Worm (Caenorhabditis elegans): ENCODE results near the gene F17C11.13.

F17C11.13 gene

ce11 chrV:10925658-10926057, 30.1 kb upstream of the F17C11.13 start:
- TF ChIP-seq daf-12 (tag; optimal IDR thresholded peaks at IDR 0.05), result no peak
- TF ChIP-seq rbr-2 (tag; optimal IDR thresholded peaks at IDR 0.05), result no peak
- no peak for TF ChIP-seq Y105C5A.15 (GFP tag; IDR thresholded peaks at IDR 0.05)
- no peak for TF ChIP-seq F10B5.3 (tag; optimal IDR thresholded peaks at IDR 0.05)
- no peak for TF ChIP-seq lin-39 (tag; optimal IDR thresholded peaks at IDR 0.05)
- no peak for TF ChIP-seq nhr-76 (tag; optimal IDR thresholded peaks at IDR 0.05)
- no peak for TF ChIP-seq zip-11 (GFP tag; IDR thresholded peaks at IDR 0.05)
- TF ChIP-seq nhr-11 (tag; optimal IDR thresholded peaks at IDR 0.05), result no peak
- no peak for TF ChIP-seq egl-43 (GFP tag; IDR thresholded peaks at IDR 0.05)
- TF ChIP-seq ceh-20 (GFP tag; IDR thresholded peaks at IDR 0.05), result no peak
- TF ChIP-seq lin-38 (GFP tag; IDR thresholded peaks at IDR 0.05), result no peak
- no peak for TF ChIP-seq dmd-8 (GFP tag; IDR thresholded peaks at IDR 0.05)
- no peak for TF ChIP-seq dpl-1 (GFP tag; optimal IDR thresholded peaks at IDR 0.05)
- no peak for TF ChIP-seq jun-1 (tag; optimal IDR thresholded peaks at IDR 0.05)
- TF ChIP-seq F37D6.2 (tag; optimal IDR thresholded peaks at IDR 0.05), result no peak

- no peak for TF ChIP-seq mdt-29 (GFP tag; IDR thresholded peaks at IDR 0.05)
- TF ChIP-seq mep-1 (tag; optimal IDR thresholded peaks at IDR 0.05), result no peak
- TF ChIP-seq snpc-1.2 (GFP tag; IDR thresholded peaks at IDR 0.05), result no peak
- TF ChIP-seq daf-12 (tag; optimal IDR thresholded peaks at IDR 0.05), result no peak
- no peak for TF ChIP-seq set-16 (GFP tag; IDR thresholded peaks at IDR 0.05)
- TF ChIP-seq egl-43 (GFP tag; IDR thresholded peaks at IDR 0.05), result no peak
- no peak for TF ChIP-seq nhr-28 (tag; optimal IDR thresholded peaks at IDR 0.05)
- no peak for TF ChIP-seq unc-39 (tag; optimal IDR thresholded peaks at IDR 0.05)
- no peak for TF ChIP-seq jun-1 (tag; optimal IDR thresholded peaks at IDR 0.05)
These were observed 26.2 kb upstream of the F17C11.13 start, which contains the start of gene F58B4.3 for ce11 chrV:10929511-10929910. Gene F58B4.3, plus strand, starts transcription at chrV:10929811.

ce11 chrV:10931189-10931588, 24.5 kb upstream of the F17C11.13 start, which contains the start of gene scvp-1:
Gene scvp-1, minus strand, starts transcription at chrV:10931289.
- TF ChIP-seq F26F4.8 (GFP tag; conservative IDR thresholded peaks at IDR 0.05), result no peak
- TF ChIP-seq lim-7 (GFP tag; IDR thresholded peaks at IDR 0.05), result no peak
- TF ChIP-seq arid-1 (GFP tag; conservative IDR thresholded peaks at IDR 0.05), result no peak
- TF ChIP-seq F49E8.2 (tag; optimal IDR thresholded peaks at IDR 0.05; ENCODE audit: borderline replicate concordance), result no peak
- TF ChIP-seq mep-1 (tag; optimal IDR thresholded peaks at IDR 0.05), result no peak
- no peak for TF ChIP-seq spr-3 (GFP tag; optimal IDR thresholded peaks at IDR 0.05)
- no peak for TF ChIP-seq dve-1 (tag; optimal IDR thresholded peaks at IDR 0.05; ENCODE audit: insufficient read depth)
- TF ChIP-seq daf-12 (tag; optimal IDR thresholded peaks at IDR 0.05), result no peak
- TF ChIP-seq gei-8 (GFP tag; optimal IDR thresholded peaks at IDR 0.05), result no peak
- no peak for TF ChIP-seq duxl-1 (tag; optimal IDR thresholded peaks at IDR 0.05; ENCODE audit: poor library complexity)

ce11 chrV:10932411-10932810, 23.3 kb upstream of the F17C11.13 start, which contains the start of gene F58B4.5:
Gene F58B4.5, plus strand, starts transcription at chrV:10932693.
- TF ChIP-seq ceh-28 (tag; optimal IDR thresholded peaks at IDR 0.05) (no peak), tra-1 (GFP tag; IDR thresholded peaks at IDR 0.05) (no peak), fkh-10 (GFP tag; optimal IDR thresholded peaks at IDR 0.05) (no peak), aly-2 (tag; optimal IDR thresholded peaks at IDR 0.05) (no peak), lin-29 (GFP tag; IDR thresholded peaks at IDR 0.05) (no peak), php-3 (GFP tag; IDR thresholded peaks at IDR 0.05) (no peak), unc-130 (GFP tag; optimal IDR thresholded peaks at IDR 0.05) (no peak), ama-1 (optimal IDR thresholded peaks at IDR 0.05) (no peak), egl-27 (tag; optimal IDR thresholded peaks at IDR 0.05) (no peak), Y75B8A.6 (GFP tag; IDR thresholded peaks at IDR 0.05) (no peak), egl-43 (GFP tag; IDR thresholded peaks at IDR 0.05) (no peak), nhr-42 (GFP tag; IDR thresholded peaks at IDR 0.05) (no peak), daf-12 (tag; optimal IDR thresholded peaks at IDR 0.05) (no peak), Y5F2A.4 (GFP tag; optimal IDR thresholded peaks at IDR 0.05) (no peak), daf-16 (GFP tag; optimal IDR thresholded peaks at IDR 0.05) (no peak), daf-16 (tag; optimal IDR thresholded peaks at IDR 0.05) (peak; percentile 49), F26F4.8 (GFP tag; conservative IDR thresholded peaks at IDR 0.05) (no peak), nhr-10 (tag; optimal IDR thresholded peaks at IDR 0.05) (no peak), dpl-1 (GFP tag; optimal IDR thresholded peaks at IDR 0.05) (no peak), mxl-3 (GFP tag; optimal IDR thresholded peaks at IDR 0.05) (peak; percentile 32), set-16 (GFP tag; IDR thresholded peaks at IDR 0.05) (no peak), saeg-2 (GFP tag; IDR thresholded peaks at IDR 0.05) (no peak), gei-8 (GFP tag; optimal IDR thresholded peaks at IDR 0.05) (no peak), lim-7 (GFP tag; IDR thresholded peaks at IDR 0.05) (no peak), aha-1 (tag) (peak; percentile 61), ZK546.5 (tag; optimal IDR thresholded peaks at IDR 0.05) (no peak)

Measured in whole organism, L4 larva.